Worm (Caenorhabditis elegans) whole organism, L4/young adult: ENCODE measurements around the gene chil-26.

ENCODE experiments used
- W03F9.2 ChIP-seq: fragments of 150-350 bp; optimal IDR thresholded peaks from 2 replicates; lab custom pipeline; 2014; ENCODE audit warnings: missing biosample characterization, missing genetic modification characterization
- dao-5 ChIP-seq: sonication (generic microtip); optimal IDR thresholded peaks from 2 replicates; lab custom pipeline; 2016; ENCODE audit warnings: missing genotype, missing genetic modification characterization, moderate library complexity, missing compliant biosample characterization
- him-1 ChIP-seq: sonication (generic microtip); optimal IDR thresholded peaks from 2 replicates; lab custom pipeline; 2016; ENCODE audit warnings: missing genotype, missing genetic modification reagents, missing genetic modification characterization, missing compliant biosample characterization

- TF ChIP-seq W03F9.2 (tag; lab: Kevin White, UChicago) (no peak), dao-5 (tag; lab: Kevin White, UChicago) (no peak), him-1 (tag; lab: Kevin White, UChicago) (no peak)
These were observed 48.8 kb downstream of the chil-26 start, which contains the start of gene mex-6 for ce11 chrII:9523539-9524224.
